Worm (Caenorhabditis elegans) whole organism, L4 larva: ENCODE measurements around the gene C16C8.26.

Experiments used
- F49E8.2 ChIP-seq: sonication (generic microtip); optimal IDR thresholded peaks from 2 replicates; lab custom pipeline; 2016; ENCODE audit warnings: missing compliant biosample characterization, mild to moderate bottlenecking, missing genetic modification characterization, borderline replicate concordance
- ama-1 ChIP-seq: fragments of 150-350 bp; optimal IDR thresholded peaks from 2 replicates; lab custom pipeline; 2014; ENCODE audit warnings: inconsistent platforms, mixed read lengths
- ces-1 ChIP-seq: fragments of 150-350 bp; sonication (generic microtip); optimal IDR thresholded peaks from 4 replicates; lab custom pipeline; 2014; ENCODE audit warnings: missing biosample characterization, missing genetic modification reagents, missing genetic modification characterization
- nhr-237 ChIP-seq: sonication (generic microtip); optimal IDR thresholded peaks from 2 replicates; lab custom pipeline; 2017; ENCODE audit warnings: missing biosample characterization, missing genetic modification characterization
- nhr-6 ChIP-seq: fragments of 150-350 bp; optimal IDR thresholded peaks from 2 replicates; lab custom pipeline; 2014; ENCODE audit warnings: missing biosample characterization, missing genetic modification characterization
- pha-4 ChIP-seq, 2 experiments: fragments of 150-350 bp in 1 of 2; fragments of 200-800 bp in 1 of 2; sonication (Bioruptor generic) in 1 of 2; IDR thresholded peaks in 1 of 2; optimal IDR thresholded peaks in 1 of 2; 2 replicates each; pipeline versions ENCODE4 v1.3.6 to Lab custom; 2014 to 2022; ENCODE audit warnings: missing genetic modification characterization in 2 of 2, missing genetic modification reagents in 2 of 2, missing biosample characterization in 1 of 2, missing compliant biosample characterization in 1 of 2
- unc-62 ChIP-seq, 3 experiments: fragments of 150-350 bp in 1 of 3; sonication (generic microtip); optimal IDR thresholded peaks in 2 of 3; peaks in 1 of 3; 1 replicate in 1 of 3; 2 replicates in 2 of 3; lab custom pipeline; 2014 to 2017; ENCODE audit warnings: missing biosample characterization in 3 of 3, missing genetic modification characterization in 3 of 3, missing genetic modification reagents in 3 of 3, missing genotype in 1 of 3
- ztf-11 ChIP-seq: fragments of 150-350 bp; optimal IDR thresholded peaks from 2 replicates; lab custom pipeline; 2014; ENCODE audit warnings: missing biosample characterization, missing genetic modification characterization

ce11 chrII:3477171-3477570 is 19.1 kb upstream of the C16C8.26 start, which contains the start of gene fbxb-104:
- TF ChIP-seq ztf-11 (tag; lab: Kevin White, UChicago) (no peak), nhr-6 (tag; lab: Kevin White, UChicago) (no peak), nhr-237 (tag; lab: Kevin White, UChicago) (no peak), unc-62 (GFP tag; optimal IDR thresholded peaks at IDR 0.05 in 1 of 2; lab: Kevin White, UChicago) (peak in 1 of 2 experiments; percentile 9), unc-62 (tag; optimal IDR thresholded peaks at IDR 0.05; lab: Kevin White, UChicago) (no peak), F49E8.2 (tag; lab: Kevin White, UChicago) (no peak), ces-1 (GFP tag; lab: Kevin White, UChicago) (no peak), pha-4 (GFP tag; IDR thresholded peaks at IDR 0.05; lab: Robert Waterston, UW) (no peak), pha-4 (tag; optimal IDR thresholded peaks at IDR 0.05; lab: Kevin White, UChicago) (no peak), ama-1 (lab: Kevin White, UChicago) (no peak)
